Worm (Caenorhabditis elegans) whole organism, L4/young adult: ENCODE measurements around the gene mesp-1.

Source experiments
- W03F9.2 ChIP-seq: fragments of 150-350 bp; optimal IDR thresholded peaks from 2 replicates; lab custom pipeline; 2014; ENCODE audit warnings: missing biosample characterization, missing genetic modification characterization
- dao-5 ChIP-seq: sonication (generic microtip); optimal IDR thresholded peaks from 2 replicates; lab custom pipeline; 2016; ENCODE audit warnings: missing genotype, missing genetic modification characterization, moderate library complexity, missing compliant biosample characterization
- him-1 ChIP-seq: sonication (generic microtip); optimal IDR thresholded peaks from 2 replicates; lab custom pipeline; 2016; ENCODE audit warnings: missing genotype, missing genetic modification reagents, missing genetic modification characterization, missing compliant biosample characterization

mesp-1 gene

ce11 chrIV:8529039-8529438 is 29.9 kb downstream of the mesp-1 start:
- TF ChIP-seq dao-5 (tag; lab: Kevin White, UChicago) (no peak), him-1 (tag; lab: Kevin White, UChicago) (no peak), W03F9.2 (tag; lab: Kevin White, UChicago) (no peak)

ce11 chrIV:8530042-8531027 is 31.2 kb downstream of the mesp-1 start:
- TF ChIP-seq him-1 (tag; lab: Kevin White, UChicago) (no peak), dao-5 (tag; lab: Kevin White, UChicago) (no peak), W03F9.2 (tag; lab: Kevin White, UChicago) (peak; percentile 46)

DNA sequence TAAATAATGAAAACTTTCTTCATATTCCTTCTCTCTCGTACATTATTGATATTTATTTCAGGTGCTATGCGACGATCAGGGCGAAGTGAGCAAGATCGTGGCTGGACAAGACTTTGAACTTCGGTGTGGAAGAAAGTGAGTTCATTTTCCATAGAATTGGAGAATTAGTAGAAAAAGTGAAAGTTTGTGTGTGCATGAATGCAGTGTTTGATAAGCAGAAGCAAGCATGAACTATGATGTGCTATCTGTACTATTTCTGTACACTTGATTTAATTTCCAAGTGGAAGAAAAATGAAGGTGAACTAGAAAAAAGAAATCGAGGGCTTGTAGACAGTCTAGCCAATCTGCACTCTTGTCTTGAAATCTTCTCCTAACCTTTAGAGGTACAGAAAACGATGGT is 32.9 kb downstream of the mesp-1 start:
- TF ChIP-seq W03F9.2 (tag; lab: Kevin White, UChicago) (no peak), him-1 (tag; lab: Kevin White, UChicago) (no peak), dao-5 (tag; lab: Kevin White, UChicago) (no peak)

- TF ChIP-seq him-1 (tag; lab: Kevin White, UChicago): no peak
- no peak for TF ChIP-seq dao-5 (tag; lab: Kevin White, UChicago)
- TF ChIP-seq W03F9.2 (tag; lab: Kevin White, UChicago): no peak
These were observed 33.7 kb downstream of the mesp-1 start for ce11 chrIV:8532796-8533195.

ce11 chrIV:8534189-8534588 is 35.1 kb downstream of the mesp-1 start:
- no peak for TF ChIP-seq W03F9.2 (tag; lab: Kevin White, UChicago)
- TF ChIP-seq him-1 (tag; lab: Kevin White, UChicago): no peak
- TF ChIP-seq dao-5 (tag; lab: Kevin White, UChicago): no peak

- TF ChIP-seq W03F9.2 (tag; lab: Kevin White, UChicago): peak; percentile 23
- no peak for TF ChIP-seq him-1 (tag; lab: Kevin White, UChicago)
These were observed 35.9 kb downstream of the mesp-1 start for ce11 chrIV:8534997-8535414.

DNA sequence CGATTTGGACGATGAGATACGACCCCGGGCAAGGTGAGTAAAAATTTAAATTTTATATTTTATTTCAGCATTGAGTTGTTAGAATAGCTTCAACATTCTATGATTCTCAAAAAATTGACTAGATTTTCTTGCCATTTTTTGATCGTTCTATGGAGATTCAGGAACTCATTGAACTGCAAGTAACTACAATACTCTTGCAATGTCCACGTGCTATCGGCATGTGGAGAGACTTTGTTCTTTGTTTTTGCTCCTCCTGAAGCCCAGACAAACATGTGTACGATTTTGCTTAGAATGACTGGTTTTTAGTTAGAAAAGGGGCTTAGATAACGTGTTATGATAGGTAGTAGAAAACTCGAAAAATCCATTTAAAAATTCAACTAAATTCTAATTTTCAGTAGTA is 36.8 kb downstream of the mesp-1 start:
- TF ChIP-seq W03F9.2 (tag; lab: Kevin White, UChicago) (no peak), dao-5 (tag; lab: Kevin White, UChicago) (no peak), him-1 (tag; lab: Kevin White, UChicago) (no peak)

DNA sequence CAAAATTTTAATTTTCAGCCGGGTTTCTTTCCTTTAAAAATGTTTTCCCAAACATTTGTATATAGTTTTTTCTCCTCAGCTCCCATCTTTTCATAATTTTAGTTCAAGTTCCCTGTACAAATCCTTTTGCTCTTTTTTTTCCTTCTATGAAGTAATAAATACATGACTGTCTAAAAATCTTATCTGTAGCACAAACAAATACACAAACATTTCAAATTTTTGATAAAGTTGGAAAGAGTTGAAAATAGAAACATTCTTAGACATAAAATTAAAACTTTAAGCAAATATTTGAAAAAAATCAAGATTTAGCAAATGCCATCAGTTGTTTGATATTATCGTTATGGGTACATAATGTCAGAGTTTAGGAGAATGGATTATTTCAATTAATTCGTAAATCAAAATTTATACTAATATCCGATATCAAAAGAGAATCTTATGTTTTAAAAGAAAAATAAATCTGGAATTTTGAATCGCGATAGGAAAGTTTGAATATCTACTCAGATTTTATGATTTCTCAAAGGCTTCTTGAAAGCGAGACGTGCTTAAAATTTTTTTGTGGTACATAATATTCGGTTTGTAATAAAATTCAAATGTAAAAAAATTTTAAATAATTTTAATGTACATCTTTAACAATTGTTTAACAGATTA is 39.0 kb downstream of the mesp-1 start:
- no peak for TF ChIP-seq him-1 (tag; lab: Kevin White, UChicago)
- no peak for TF ChIP-seq W03F9.2 (tag; lab: Kevin White, UChicago)
- TF ChIP-seq dao-5 (tag; lab: Kevin White, UChicago): no peak

DNA sequence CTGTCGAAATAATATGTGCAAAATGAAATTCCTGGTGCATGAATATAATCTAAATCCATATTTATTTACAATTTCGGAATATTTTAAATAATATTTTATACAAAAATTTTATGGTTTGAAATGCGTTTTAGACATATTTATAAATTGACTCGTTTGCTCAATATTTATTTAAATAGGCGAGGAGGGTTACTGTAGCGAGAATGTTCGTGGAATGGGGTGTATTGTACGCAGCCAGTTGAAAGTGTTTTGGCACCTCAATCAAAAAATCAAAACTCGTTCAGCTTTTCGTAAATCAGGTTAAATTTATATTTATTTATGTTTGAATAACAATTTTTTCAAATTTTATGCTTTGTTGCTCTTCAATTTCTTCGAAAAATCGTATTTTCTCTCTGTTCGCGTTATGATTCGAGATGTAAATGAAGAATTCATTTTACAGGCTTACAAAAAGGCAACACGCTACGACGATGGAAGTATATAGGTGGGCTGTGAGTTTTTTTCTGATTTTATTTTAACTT is 39.6 kb downstream of the mesp-1 start, which contains the start of gene hyl-1:
Gene hyl-1 (plus strand): TSS at position 465 of the 515 bp plus-strand sequence.
- TF ChIP-seq him-1 (tag; lab: Kevin White, UChicago): no peak

ce11 chrIV:8539645-8540044 is 40.5 kb downstream of the mesp-1 start:
- no peak for TF ChIP-seq dao-5 (tag; lab: Kevin White, UChicago)
- TF ChIP-seq him-1 (tag; lab: Kevin White, UChicago): no peak
- TF ChIP-seq W03F9.2 (tag; lab: Kevin White, UChicago): no peak

- TF ChIP-seq him-1 (tag; lab: Kevin White, UChicago): no peak
- no peak for TF ChIP-seq dao-5 (tag; lab: Kevin White, UChicago)
- no peak for TF ChIP-seq W03F9.2 (tag; lab: Kevin White, UChicago)
These were observed 41.2 kb downstream of the mesp-1 start for ce11 chrIV:8540268-8540667.

DNA sequence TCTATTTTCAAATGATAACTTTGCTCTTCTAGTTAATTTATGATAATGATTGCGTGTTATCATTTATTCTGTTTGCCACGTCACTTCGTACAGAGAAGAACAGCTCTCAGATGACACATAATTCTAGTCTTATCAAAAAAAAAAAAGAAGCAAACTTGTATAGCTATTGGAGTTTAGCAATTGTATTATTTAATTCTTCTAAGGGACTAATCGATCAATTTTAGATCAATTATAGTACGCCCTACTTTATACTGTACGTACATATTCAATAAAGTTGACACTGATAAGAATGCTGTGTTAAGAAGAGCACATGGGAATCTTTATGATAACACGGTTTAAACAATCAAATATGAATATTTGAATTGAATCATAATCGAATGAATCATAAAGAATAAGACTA is 43.2 kb downstream of the mesp-1 start:
- TF ChIP-seq him-1 (tag; lab: Kevin White, UChicago) (no peak), dao-5 (tag; lab: Kevin White, UChicago) (no peak), W03F9.2 (tag; lab: Kevin White, UChicago) (no peak)
